Worm (Caenorhabditis elegans): ENCODE measurements around the gene K09E9.4.

The K09E9.4 gene

ce11 chrX:15586192-15586591 lies 44.0 kb downstream of the K09E9.4 start:
- TF ChIP-seq snpc-4 (tag; optimal IDR thresholded peaks at IDR 0.05) (peak; percentile 30), unc-86 (tag; optimal IDR thresholded peaks at IDR 0.05) (no peak)

ce11 chrX:15585144-15585543 lies 45.1 kb downstream of the K09E9.4 start:
- no peak for TF ChIP-seq jun-1 (tag; optimal IDR thresholded peaks at IDR 0.05)
- no peak for TF ChIP-seq fos-1 (tag; optimal IDR thresholded peaks at IDR 0.05)
- no peak for TF ChIP-seq skn-1 (tag; optimal IDR thresholded peaks at IDR 0.05)
